Fruit fly (Drosophila melanogaster): Measurements from ENCODE around the gene CG7706.

The CG7706 gene

DNA sequence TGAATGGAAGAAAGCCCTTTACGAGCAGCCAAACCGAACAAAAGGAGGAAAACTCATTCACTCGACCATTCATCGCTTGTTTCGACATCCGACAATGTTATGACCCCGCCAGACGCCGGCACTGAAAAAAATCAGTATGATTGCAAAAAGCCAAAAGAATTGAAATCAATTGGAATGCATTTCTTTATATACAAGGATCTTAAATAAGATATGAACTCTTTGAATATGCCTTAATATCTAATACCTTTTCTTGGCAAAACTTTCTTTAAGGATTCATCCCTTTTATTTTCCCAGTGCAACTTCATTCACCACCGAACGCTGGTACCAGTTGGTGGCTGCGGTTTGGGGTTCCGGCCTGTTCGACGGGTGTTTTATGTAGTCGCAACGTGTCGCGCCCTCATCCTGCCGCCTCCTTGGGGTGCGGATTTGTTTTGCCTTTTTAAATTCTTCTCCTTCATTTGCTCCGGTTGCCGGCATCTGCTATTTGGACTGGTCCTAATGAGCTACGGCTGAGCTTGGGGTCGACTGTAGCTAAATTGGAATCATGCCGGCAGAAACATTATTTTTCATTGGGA is 42.2 kb downstream of the CG7706 start (continued):
- peak; percentile 94 for TF ChIP-seq CG13894 (tag; optimal IDR thresholded peaks at IDR 0.05)
- 0 out of 2 replicates have a peak, but pooled peaks have one; percentile 15 for TF ChIP-seq ham (GFP tag; IDR thresholded peaks at IDR 0.05)
- no peak for TF ChIP-seq lbe (GFP tag; optimal IDR thresholded peaks at IDR 0.05)
- peak; percentile 83 for TF ChIP-seq CG13624 (GFP tag; optimal IDR thresholded peaks at IDR 0.05)
- TF ChIP-seq CG18476 (GFP tag; optimal IDR thresholded peaks at IDR 0.05): peak; percentile 84
- peak; percentile 82 for TF ChIP-seq CHES-1-like (GFP tag; optimal IDR thresholded peaks at IDR 0.05)
- TF ChIP-seq vfl (GFP tag; optimal IDR thresholded peaks at IDR 0.05): peak; percentile 76
- peak; percentile 69; the same call in 2 of the 3 replicates for TF ChIP-seq CG2889 (GFP tag; IDR thresholded peaks at IDR 0.05)
- TF ChIP-seq slou (GFP tag; optimal IDR thresholded peaks at IDR 0.05): peak; percentile 83
- TF ChIP-seq jumu (GFP tag; optimal IDR thresholded peaks at IDR 0.05): peak; percentile 34
- peak; percentile 72 for TF ChIP-seq Awh (GFP tag; IDR thresholded peaks at IDR 0.05)
- peak; percentile 91 for TF ChIP-seq CG17361 (GFP tag; IDR thresholded peaks at IDR 0.05)
- peak; percentile 84 for TF ChIP-seq Ptx1 (GFP tag; IDR thresholded peaks at IDR 0.05)
- TF ChIP-seq zf30C (GFP tag; optimal IDR thresholded peaks at IDR 0.05): peak; percentile 82
- TF ChIP-seq CG14965 (GFP tag; optimal IDR thresholded peaks at IDR 0.05; ENCODE audit: borderline replicate concordance): peak; percentile 25
- TF ChIP-seq esg (GFP tag; conservative IDR thresholded peaks at IDR 0.05): peak; percentile 76
- peak; percentile 78 for TF ChIP-seq CG4424 (GFP tag; optimal IDR thresholded peaks at IDR 0.05)
- peak; percentile 82 for TF ChIP-seq mirr (GFP tag; optimal IDR thresholded peaks at IDR 0.05)
- TF ChIP-seq CG8944 (GFP tag; optimal IDR thresholded peaks at IDR 0.05): peak; percentile 69
- peak; percentile 87 for TF ChIP-seq dysf (GFP tag; IDR thresholded peaks at IDR 0.05)
- peak; percentile 65 for TF ChIP-seq CG33213 (GFP tag; optimal IDR thresholded peaks at IDR 0.05)
- TF ChIP-seq nerfin-2 (GFP tag; IDR thresholded peaks at IDR 0.05; ENCODE audit: partially characterized antibody): no peak
- TF ChIP-seq sc (optimal IDR thresholded peaks at IDR 0.05): no peak
- TF ChIP-seq sc (GFP tag; optimal IDR thresholded peaks at IDR 0.05): peak; percentile 58
- TF ChIP-seq pita (GFP tag; optimal IDR thresholded peaks at IDR 0.05): no peak
- peak; percentile 90 for TF ChIP-seq caup (GFP tag; optimal IDR thresholded peaks at IDR 0.05; ENCODE audit: severe bottlenecking)
- TF ChIP-seq ab (GFP tag; optimal IDR thresholded peaks at IDR 0.05): peak; percentile 8
- TF ChIP-seq CG15514 (GFP tag; optimal IDR thresholded peaks at IDR 0.05): peak; percentile 77
- peak; percentile 59 for TF ChIP-seq CG8281 (tag; optimal IDR thresholded peaks at IDR 0.05)
- peak; percentile 86 for TF ChIP-seq nmo (GFP tag; optimal IDR thresholded peaks at IDR 0.05)
- TF ChIP-seq jigr1 (GFP tag; IDR thresholded peaks at IDR 0.05): 0 out of 3 replicates have a peak, but pooled peaks have one; percentile 33
- TF ChIP-seq ro (GFP tag; IDR thresholded peaks at IDR 0.05): peak; percentile 59; the same call in 1 of the 2 replicates
- TF ChIP-seq B-H2 (GFP tag; optimal IDR thresholded peaks at IDR 0.05): peak; percentile 93
- peak in 1 of 2 experiments; percentile 53 for TF ChIP-seq insv (GFP tag; optimal IDR thresholded peaks at IDR 0.05)
- no peak; the same call in 1 of the 2 replicates for TF ChIP-seq Ravus (GFP tag; IDR thresholded peaks at IDR 0.05)
- no peak for TF ChIP-seq ato (GFP tag; IDR thresholded peaks at IDR 0.05; ENCODE audit: partially characterized antibody)
- TF ChIP-seq CG3407 (GFP tag; optimal IDR thresholded peaks at IDR 0.05): peak; percentile 70
- peak; percentile 84 for TF ChIP-seq sisA (GFP tag; IDR thresholded peaks at IDR 0.05)
- TF ChIP-seq emc (GFP tag; optimal IDR thresholded peaks at IDR 0.05): no peak
- peak; percentile 72 for TF ChIP-seq tx (GFP tag; optimal IDR thresholded peaks at IDR 0.05)
- peak; percentile 88 for TF ChIP-seq HLH3B (GFP tag; IDR thresholded peaks at IDR 0.05)
- peak; percentile 59 for TF ChIP-seq gt (GFP tag; IDR thresholded peaks at IDR 0.05)
- TF ChIP-seq CG9932 (GFP tag; IDR thresholded peaks at IDR 0.05): peak; percentile 73
- TF ChIP-seq hbn (GFP tag; IDR thresholded peaks at IDR 0.05; ENCODE audit: partially characterized antibody): no peak
- no peak for TF ChIP-seq vnd (GFP tag; IDR thresholded peaks at IDR 0.05; ENCODE audit: partially characterized antibody)
- peak; percentile 70 for TF ChIP-seq peb (GFP tag; IDR thresholded peaks at IDR 0.05)
- peak; percentile 63 for TF ChIP-seq E2f2 (GFP tag; IDR thresholded peaks at IDR 0.05)
- peak; percentile 67 for TF ChIP-seq pb (GFP tag; optimal IDR thresholded peaks at IDR 0.05)
- TF ChIP-seq Bgb (GFP tag; IDR thresholded peaks at IDR 0.05; ENCODE audit: partially characterized antibody): no peak
- no peak for TF ChIP-seq Poxn (GFP tag; IDR thresholded peaks at IDR 0.05)
